Worm (Caenorhabditis elegans): ENCODE data around the gene R09E10.8.

- TF ChIP-seq nhr-237 (tag; optimal IDR thresholded peaks at IDR 0.05) (no peak), ama-1 (optimal IDR thresholded peaks at IDR 0.05) (no peak), nhr-10 (tag; optimal IDR thresholded peaks at IDR 0.05) (no peak), C34F6.9 (tag; optimal IDR thresholded peaks at IDR 0.05) (no peak), dmd-4 (tag; optimal IDR thresholded peaks at IDR 0.05) (no peak), unc-55 (GFP tag; optimal IDR thresholded peaks at IDR 0.05) (no peak), alr-1 (tag; optimal IDR thresholded peaks at IDR 0.05) (no peak)
Measured at ce11 chrIV:10285328-10285727, 24.9 kb downstream of the R09E10.8 start.
